Worm (Caenorhabditis elegans) whole organism, late embryonic: Measurements from ENCODE around the gene C39B10.3.
A peak's percentile ranks its signal among the peaks of the same experiment; 100 is the strongest.

Experiments
- C08G9.2 ChIP-seq: sonication (generic microtip); optimal IDR thresholded peaks from 2 replicates; lab custom pipeline; 2016; ENCODE audit warnings: mild to moderate bottlenecking, missing genetic modification characterization, moderate library complexity, missing compliant biosample characterization
- C38D4.7 ChIP-seq: fragments of 200-800 bp; sonication (Bioruptor generic); optimal IDR thresholded peaks from 2 replicates; lab custom pipeline; 2018; ENCODE audit warnings: mild to moderate bottlenecking, missing genetic modification characterization, moderate library complexity, missing compliant biosample characterization
- F13H6.1 ChIP-seq: sonication (generic microtip); optimal IDR thresholded peaks from 2 replicates; lab custom pipeline; 2016; ENCODE audit warnings: missing genetic modification characterization, missing compliant biosample characterization
- K02D7.2 ChIP-seq: sonication (generic microtip); optimal IDR thresholded peaks from 2 replicates; lab custom pipeline; 2017; ENCODE audit warnings: mild to moderate bottlenecking, missing genetic modification characterization, missing compliant biosample characterization
- K09A11.1 ChIP-seq: sonication (generic microtip); optimal IDR thresholded peaks from 2 replicates; lab custom pipeline; 2017; ENCODE audit warnings: antibody characterized with exemption, mild to moderate bottlenecking, missing genetic modification characterization, missing compliant biosample characterization; ENCODE audit not compliant: insufficient read depth
- T23F11.4 ChIP-seq: fragments of 200-800 bp; sonication (Bioruptor generic); optimal IDR thresholded peaks from 2 replicates; lab custom pipeline; 2018; ENCODE audit warnings: mild to moderate bottlenecking, missing genetic modification characterization, missing compliant biosample characterization
- ama-1 ChIP-seq: fragments of 150-350 bp; optimal IDR thresholded peaks from 2 replicates; lab custom pipeline; 2014
- ceh-14 ChIP-seq: sonication (generic microtip); optimal IDR thresholded peaks from 2 replicates; lab custom pipeline; 2016; ENCODE audit warnings: missing genotype, missing genetic modification characterization, missing compliant biosample characterization
- ceh-18 ChIP-seq: sonication (generic microtip); optimal IDR thresholded peaks from 2 replicates; lab custom pipeline; 2016; ENCODE audit warnings: missing genetic modification characterization, missing compliant biosample characterization
- ceh-19 ChIP-seq: fragments of 200-800 bp; sonication (Bioruptor generic); optimal IDR thresholded peaks from 2 replicates; lab custom pipeline; 2018; ENCODE audit warnings: mild to moderate bottlenecking, missing genetic modification characterization, missing compliant biosample characterization
- ceh-24 ChIP-seq: sonication (generic microtip); optimal IDR thresholded peaks from 2 replicates; lab custom pipeline; 2016; ENCODE audit warnings: mild to moderate bottlenecking, missing genetic modification characterization, missing compliant biosample characterization
- ceh-30 ChIP-seq: fragments of 150-350 bp; optimal IDR thresholded peaks from 2 replicates; lab custom pipeline; 2014; ENCODE audit warnings: missing biosample characterization, missing genetic modification characterization
- ceh-31 ChIP-seq: sonication (generic microtip); optimal IDR thresholded peaks from 2 replicates; lab custom pipeline; 2016; ENCODE audit warnings: missing genetic modification characterization, missing compliant biosample characterization
- ceh-34 ChIP-seq: sonication (generic microtip); optimal IDR thresholded peaks from 2 replicates; lab custom pipeline; 2016; ENCODE audit warnings: mild to moderate bottlenecking, missing genetic modification characterization, missing compliant biosample characterization
- ceh-6 ChIP-seq: fragments of 200-800 bp; sonication (Bioruptor generic); optimal IDR thresholded peaks from 2 replicates; lab custom pipeline; 2018; ENCODE audit warnings: mild to moderate bottlenecking, missing genetic modification characterization, missing compliant biosample characterization
- ceh-9 ChIP-seq: sonication (generic microtip); optimal IDR thresholded peaks from 2 replicates; lab custom pipeline; 2016; ENCODE audit warnings: mild to moderate bottlenecking, missing genetic modification characterization, inconsistent platforms, missing compliant biosample characterization
- dmd-4 ChIP-seq: sonication (generic microtip); optimal IDR thresholded peaks from 2 replicates; lab custom pipeline; 2016; ENCODE audit warnings: borderline replicate concordance, missing genetic modification characterization, missing compliant biosample characterization
- dve-1 ChIP-seq: sonication (generic microtip); optimal IDR thresholded peaks from 2 replicates; lab custom pipeline; 2017; ENCODE audit warnings: antibody characterized with exemption, mild to moderate bottlenecking, missing genetic modification characterization, missing compliant biosample characterization
- elt-2 ChIP-seq: sonication (generic microtip); optimal IDR thresholded peaks from 2 replicates; lab custom pipeline; 2016; ENCODE audit warnings: missing genetic modification reagents, missing genetic modification characterization, missing compliant biosample characterization
- elt-4 ChIP-seq: sonication (generic microtip); optimal IDR thresholded peaks from 2 replicates; lab custom pipeline; 2016; ENCODE audit warnings: missing genetic modification characterization, missing compliant biosample characterization
- ets-4 ChIP-seq: sonication (generic microtip); optimal IDR thresholded peaks from 2 replicates; lab custom pipeline; 2016; ENCODE audit warnings: missing genetic modification characterization, missing compliant biosample characterization
- fkh-10 ChIP-seq: fragments of 150-350 bp; optimal IDR thresholded peaks from 2 replicates; lab custom pipeline; 2014; ENCODE audit warnings: missing biosample characterization, missing genetic modification reagents, missing genetic modification characterization
- fkh-6 ChIP-seq: sonication (generic microtip); optimal IDR thresholded peaks from 2 replicates; lab custom pipeline; 2016; ENCODE audit warnings: missing genetic modification characterization, missing compliant biosample characterization
- hlh-13 ChIP-seq: fragments of 200-800 bp; sonication (Bioruptor generic); optimal IDR thresholded peaks from 2 replicates; lab custom pipeline; 2018; ENCODE audit warnings: mild to moderate bottlenecking, missing genetic modification characterization, missing compliant biosample characterization
- hlh-15 ChIP-seq: sonication (generic microtip); optimal IDR thresholded peaks from 2 replicates; lab custom pipeline; 2016; ENCODE audit warnings: missing genetic modification characterization, missing compliant biosample characterization
- hlh-8 ChIP-seq: sonication (generic microtip); optimal IDR thresholded peaks from 2 replicates; lab custom pipeline; 2016; ENCODE audit warnings: missing genotype, missing genetic modification characterization, missing compliant biosample characterization
- lin-11 ChIP-seq: fragments of 200-800 bp; sonication (Bioruptor generic); optimal IDR thresholded peaks from 2 replicates; lab custom pipeline; 2018; ENCODE audit warnings: mild to moderate bottlenecking, missing genetic modification characterization, missing compliant biosample characterization
- madf-2 ChIP-seq: sonication (generic microtip); optimal IDR thresholded peaks from 2 replicates; lab custom pipeline; 2017; ENCODE audit warnings: missing genetic modification characterization, missing compliant biosample characterization
- nhr-11 ChIP-seq: fragments of 150-350 bp; optimal IDR thresholded peaks from 2 replicates; lab custom pipeline; 2014; ENCODE audit warnings: missing biosample characterization, missing genetic modification characterization
- nhr-232 ChIP-seq: sonication (generic microtip); optimal IDR thresholded peaks from 2 replicates; lab custom pipeline; 2016; ENCODE audit warnings: missing genetic modification characterization, missing compliant biosample characterization
- npax-4 ChIP-seq: sonication (generic microtip); optimal IDR thresholded peaks from 2 replicates; lab custom pipeline; 2016; ENCODE audit warnings: missing genetic modification characterization, missing compliant biosample characterization
- odd-2 ChIP-seq: sonication (generic microtip); optimal IDR thresholded peaks from 2 replicates; lab custom pipeline; 2017; ENCODE audit warnings: antibody characterized with exemption, mild to moderate bottlenecking, missing genetic modification characterization, missing compliant biosample characterization
- pag-3 ChIP-seq: sonication (generic microtip); optimal IDR thresholded peaks from 2 replicates; lab custom pipeline; 2016; ENCODE audit warnings: missing compliant biosample characterization, missing genetic modification characterization, borderline replicate concordance
- pat-9 ChIP-seq: fragments of 200-800 bp; sonication (Bioruptor generic); optimal IDR thresholded peaks from 2 replicates; lab custom pipeline; 2018; ENCODE audit warnings: mild to moderate bottlenecking, missing genetic modification characterization, moderate library complexity, missing compliant biosample characterization
- pax-1 ChIP-seq: fragments of 150-350 bp; optimal IDR thresholded peaks from 2 replicates; lab custom pipeline; 2014; ENCODE audit warnings: missing biosample characterization, missing genetic modification characterization
- pha-2 ChIP-seq: sonication (generic microtip); optimal IDR thresholded peaks from 2 replicates; lab custom pipeline; 2017; ENCODE audit warnings: mild to moderate bottlenecking, missing genetic modification characterization, missing compliant biosample characterization
- pha-4 ChIP-seq: fragments of 150-350 bp; optimal IDR thresholded peaks from 2 replicates; lab custom pipeline; 2018; ENCODE audit warnings: missing biosample characterization, missing genetic modification reagents, missing genetic modification characterization
- pqm-1 ChIP-seq: sonication (generic microtip); optimal IDR thresholded peaks from 2 replicates; lab custom pipeline; 2016; ENCODE audit warnings: missing genetic modification characterization, missing compliant biosample characterization
- ref-2 ChIP-seq: sonication (generic microtip); optimal IDR thresholded peaks from 2 replicates; lab custom pipeline; 2016; ENCODE audit warnings: missing genetic modification characterization, missing compliant biosample characterization
- rnt-1 ChIP-seq: sonication (generic microtip); optimal IDR thresholded peaks from 2 replicates; lab custom pipeline; 2016; ENCODE audit warnings: missing genetic modification characterization, missing compliant biosample characterization
- sdc-2 ChIP-seq: sonication (generic microtip); optimal IDR thresholded peaks from 2 replicates; lab custom pipeline; 2016; ENCODE audit warnings: missing genotype, missing genetic modification characterization, missing compliant biosample characterization
- sox-2 ChIP-seq: fragments of 200-800 bp; sonication (Bioruptor generic); IDR thresholded peaks from 2 replicates; pipeline ENCODE4 v1.3.6; 2022; ENCODE audit warnings: missing genetic modification reagents, missing genetic modification characterization, missing compliant biosample characterization
- sox-4 ChIP-seq: sonication (generic microtip); optimal IDR thresholded peaks from 2 replicates; lab custom pipeline; 2017; ENCODE audit warnings: mild to moderate bottlenecking, missing genetic modification characterization, inconsistent platforms, missing compliant biosample characterization
- syd-9 ChIP-seq: sonication (generic microtip); optimal IDR thresholded peaks from 2 replicates; lab custom pipeline; 2016; ENCODE audit warnings: mild to moderate bottlenecking, missing genetic modification characterization, moderate library complexity, missing compliant biosample characterization
- tbx-2 ChIP-seq: sonication (generic microtip); optimal IDR thresholded peaks from 2 replicates; lab custom pipeline; 2016; ENCODE audit warnings: missing genetic modification characterization, missing compliant biosample characterization
- ttx-3 ChIP-seq: sonication (generic microtip); optimal IDR thresholded peaks from 2 replicates; lab custom pipeline; 2016; ENCODE audit warnings: missing genetic modification reagents, missing genetic modification characterization, missing compliant biosample characterization
- unc-3 ChIP-seq, 2 experiments: fragments of 200-800 bp in 1 of 2; sonication (Bioruptor generic) in 1 of 2; sonication (generic microtip) in 1 of 2; conservative IDR thresholded peaks in 1 of 2; optimal IDR thresholded peaks in 1 of 2; 2 replicates each; pipeline versions ENCODE4 v1.3.6 to Lab custom; 2016 to 2022; ENCODE audit warnings: missing compliant biosample characterization in 2 of 2, missing genetic modification characterization in 2 of 2, missing genetic modification reagents in 1 of 2
- unc-55 ChIP-seq: sonication (generic microtip); optimal IDR thresholded peaks from 2 replicates; lab custom pipeline; 2017; ENCODE audit warnings: missing biosample characterization, missing genetic modification reagents, missing genetic modification characterization
- unc-86 ChIP-seq: sonication (generic microtip); optimal IDR thresholded peaks from 2 replicates; lab custom pipeline; 2016; ENCODE audit warnings: missing genetic modification characterization, missing compliant biosample characterization
- zip-5 ChIP-seq: sonication (generic microtip); optimal IDR thresholded peaks from 2 replicates; lab custom pipeline; 2016; ENCODE audit warnings: missing genetic modification characterization, missing compliant biosample characterization
- ztf-16 ChIP-seq: sonication (generic microtip); optimal IDR thresholded peaks from 2 replicates; lab custom pipeline; 2017; ENCODE audit warnings: missing genetic modification characterization, missing compliant biosample characterization

Gene C39B10.3

ce11 chrX:10443836-10444235, at the start of gene C39B10.3:
C39B10.3 (plus strand) TSS chrX:10444136.
- no peak for TF ChIP-seq unc-55
- no peak for TF ChIP-seq elt-4 (tag; lab: Kevin White, UChicago)
- TF ChIP-seq ceh-18: no peak
- no peak for TF ChIP-seq elt-2 (tag; lab: Kevin White, UChicago)
- TF ChIP-seq K09A11.1 (tag; lab: Kevin White, UChicago): no peak
- TF ChIP-seq pag-3 (tag; lab: Kevin White, UChicago): no peak
- TF ChIP-seq ets-4: no peak
- TF ChIP-seq sox-4 (tag; lab: Kevin White, UChicago): no peak
- TF ChIP-seq hlh-8 (tag; lab: Kevin White, UChicago): no peak
- no peak for TF ChIP-seq ztf-16

ce11 chrX:10394238-10394637, 49.7 kb upstream of the C39B10.3 start:
- TF ChIP-seq C38D4.7 (GFP tag; lab: Kevin White, UChicago): peak; percentile 30
- TF ChIP-seq unc-55: peak; percentile 60
- TF ChIP-seq F13H6.1 (tag; lab: Kevin White, UChicago): no peak
- TF ChIP-seq elt-4 (tag; lab: Kevin White, UChicago): no peak
- no peak for TF ChIP-seq ets-4
- no peak for TF ChIP-seq T23F11.4 (GFP tag; lab: Kevin White, UChicago)
- no peak for TF ChIP-seq zip-5 (tag; lab: Kevin White, UChicago)
- TF ChIP-seq C08G9.2 (tag; lab: Kevin White, UChicago): no peak
- no peak for TF ChIP-seq ceh-19
- TF ChIP-seq npax-4 (tag; lab: Kevin White, UChicago): no peak
- peak; percentile 36 for TF ChIP-seq ceh-34
- no peak for TF ChIP-seq unc-86 (tag; lab: Kevin White, UChicago)
- TF ChIP-seq pha-2 (tag; lab: Kevin White, UChicago): no peak
- no peak for TF ChIP-seq odd-2 (tag; lab: Kevin White, UChicago)
- no peak for TF ChIP-seq ama-1 (lab: Kevin White, UChicago)
- TF ChIP-seq hlh-8 (tag; lab: Kevin White, UChicago): no peak
- TF ChIP-seq pha-4 (tag; lab: Kevin White, UChicago): no peak
- no peak for TF ChIP-seq ceh-30
- peak; percentile 6 for TF ChIP-seq tbx-2 (tag; lab: Kevin White, UChicago)
- no peak for TF ChIP-seq pqm-1 (tag; lab: Kevin White, UChicago)
- no peak for TF ChIP-seq sdc-2 (tag; lab: Kevin White, UChicago)
- TF ChIP-seq hlh-13 (GFP tag; lab: Kevin White, UChicago): no peak
- no peak for TF ChIP-seq fkh-10 (GFP tag; lab: Kevin White, UChicago)
- no peak for TF ChIP-seq K02D7.2 (tag; lab: Kevin White, UChicago)
- no peak for TF ChIP-seq sox-2 (GFP tag; lab: Robert Waterston, UW)
- TF ChIP-seq ceh-18: peak; percentile 25
- TF ChIP-seq ceh-14 (tag; lab: Kevin White, UChicago): no peak
- no peak for TF ChIP-seq syd-9
- no peak for TF ChIP-seq dve-1 (tag; lab: Kevin White, UChicago)
- no peak for TF ChIP-seq ceh-31
- TF ChIP-seq ref-2 (tag; lab: Kevin White, UChicago): no peak
- TF ChIP-seq madf-2 (tag; lab: Kevin White, UChicago): no peak
- no peak for TF ChIP-seq hlh-15 (tag; lab: Kevin White, UChicago)
- no peak for TF ChIP-seq dmd-4 (tag; lab: Kevin White, UChicago)
- no peak for TF ChIP-seq pax-1 (tag; lab: Kevin White, UChicago)
- TF ChIP-seq rnt-1 (tag; lab: Kevin White, UChicago): peak; percentile 33
- no peak for TF ChIP-seq lin-11 (tag; lab: Kevin White, UChicago)
- no peak for TF ChIP-seq ceh-24
- no peak for TF ChIP-seq unc-3 (GFP tag; conservative IDR thresholded peaks at IDR 0.05; lab: Robert Waterston, UW)
- no peak for TF ChIP-seq unc-3 (tag; optimal IDR thresholded peaks at IDR 0.05; lab: Kevin White, UChicago)
- TF ChIP-seq ceh-6 (GFP tag; lab: Kevin White, UChicago): no peak
- TF ChIP-seq nhr-232: no peak
- TF ChIP-seq ceh-9 (tag; lab: Kevin White, UChicago): no peak
- TF ChIP-seq nhr-11 (tag; lab: Kevin White, UChicago): no peak
- no peak for TF ChIP-seq ttx-3 (tag; lab: Kevin White, UChicago)
- TF ChIP-seq pat-9: peak; percentile 47
- TF ChIP-seq fkh-6 (tag; lab: Kevin White, UChicago): peak; percentile 51
- TF ChIP-seq pag-3 (tag; lab: Kevin White, UChicago): no peak
